Worm (Caenorhabditis elegans) whole organism, midembryonic: ENCODE data around the gene lelo-2.

Experiments
- ref-1 ChIP-seq: fragments of 200-800 bp; sonication (Bioruptor generic); conservative IDR thresholded peaks from 2 replicates; pipeline ENCODE4 v1.3.6; 2022; ENCODE audit warnings: missing genetic modification reagents, missing genetic modification characterization, missing compliant biosample characterization
- ztf-29 ChIP-seq: fragments of 200-800 bp; sonication (Bioruptor generic); IDR thresholded peaks from 2 replicates; pipeline ENCODE4 v1.3.6; 2022; ENCODE audit warnings: missing genetic modification reagents, missing genetic modification characterization, missing compliant biosample characterization

- no peak for TF ChIP-seq ref-1 (GFP tag; lab: Robert Waterston, UW)
- no peak for TF ChIP-seq ztf-29 (GFP tag; lab: Robert Waterston, UW)
Measured at ce11 chrIII:1388274-1389058, 38.6 kb downstream of the lelo-2 start, which contains the start of gene pals-20.
